Worm (Caenorhabditis elegans) whole organism, late embryonic: ENCODE results near the gene F01G4.4.
A peak's percentile ranks its signal among the peaks of the same experiment; 100 is the strongest.

ENCODE experiments used
- C08G9.2 ChIP-seq: sonication (generic microtip); optimal IDR thresholded peaks from 2 replicates; lab custom pipeline; 2016; ENCODE audit warnings: mild to moderate bottlenecking, missing genetic modification characterization, moderate library complexity, missing compliant biosample characterization
- F13H6.1 ChIP-seq: sonication (generic microtip); optimal IDR thresholded peaks from 2 replicates; lab custom pipeline; 2016; ENCODE audit warnings: missing genetic modification characterization, missing compliant biosample characterization
- K02D7.2 ChIP-seq: sonication (generic microtip); optimal IDR thresholded peaks from 2 replicates; lab custom pipeline; 2017; ENCODE audit warnings: mild to moderate bottlenecking, missing genetic modification characterization, missing compliant biosample characterization
- K09A11.1 ChIP-seq: sonication (generic microtip); optimal IDR thresholded peaks from 2 replicates; lab custom pipeline; 2017; ENCODE audit warnings: antibody characterized with exemption, mild to moderate bottlenecking, missing genetic modification characterization, missing compliant biosample characterization; ENCODE audit not compliant: insufficient read depth
- Y22D7AL.16 ChIP-seq: sonication (generic microtip); optimal IDR thresholded peaks from 2 replicates; lab custom pipeline; 2016; ENCODE audit warnings: missing genetic modification characterization, missing compliant biosample characterization
- ahr-1 ChIP-seq: sonication (generic microtip); optimal IDR thresholded peaks from 2 replicates; lab custom pipeline; 2016; ENCODE audit warnings: missing genetic modification characterization, missing compliant biosample characterization
- ceh-14 ChIP-seq: sonication (generic microtip); optimal IDR thresholded peaks from 2 replicates; lab custom pipeline; 2016; ENCODE audit warnings: missing genotype, missing genetic modification characterization, missing compliant biosample characterization
- ceh-22 ChIP-seq: sonication (generic microtip); optimal IDR thresholded peaks from 2 replicates; lab custom pipeline; 2017; ENCODE audit warnings: missing biosample characterization, missing genetic modification characterization
- ceh-24 ChIP-seq: sonication (generic microtip); optimal IDR thresholded peaks from 2 replicates; lab custom pipeline; 2016; ENCODE audit warnings: mild to moderate bottlenecking, missing genetic modification characterization, missing compliant biosample characterization
- ceh-30 ChIP-seq: fragments of 150-350 bp; optimal IDR thresholded peaks from 2 replicates; lab custom pipeline; 2014; ENCODE audit warnings: missing biosample characterization, missing genetic modification characterization
- ceh-34 ChIP-seq: sonication (generic microtip); optimal IDR thresholded peaks from 2 replicates; lab custom pipeline; 2016; ENCODE audit warnings: mild to moderate bottlenecking, missing genetic modification characterization, missing compliant biosample characterization
- che-1 ChIP-seq: sonication (generic microtip); optimal IDR thresholded peaks from 2 replicates; lab custom pipeline; 2016; ENCODE audit warnings: mild to moderate bottlenecking, missing genetic modification characterization, missing compliant biosample characterization
- dmd-4 ChIP-seq: sonication (generic microtip); optimal IDR thresholded peaks from 2 replicates; lab custom pipeline; 2016; ENCODE audit warnings: borderline replicate concordance, missing genetic modification characterization, missing compliant biosample characterization
- elt-2 ChIP-seq: sonication (generic microtip); optimal IDR thresholded peaks from 2 replicates; lab custom pipeline; 2016; ENCODE audit warnings: missing genetic modification reagents, missing genetic modification characterization, missing compliant biosample characterization
- elt-4 ChIP-seq: sonication (generic microtip); optimal IDR thresholded peaks from 2 replicates; lab custom pipeline; 2016; ENCODE audit warnings: missing genetic modification characterization, missing compliant biosample characterization
- ets-4 ChIP-seq: sonication (generic microtip); optimal IDR thresholded peaks from 2 replicates; lab custom pipeline; 2016; ENCODE audit warnings: missing genetic modification characterization, missing compliant biosample characterization
- eyg-1 ChIP-seq: sonication (generic microtip); optimal IDR thresholded peaks from 2 replicates; lab custom pipeline; 2016; ENCODE audit warnings: missing genotype, missing genetic modification characterization, missing compliant biosample characterization
- fkh-10 ChIP-seq: fragments of 150-350 bp; optimal IDR thresholded peaks from 2 replicates; lab custom pipeline; 2014; ENCODE audit warnings: missing biosample characterization, missing genetic modification reagents, missing genetic modification characterization
- fkh-6 ChIP-seq: sonication (generic microtip); optimal IDR thresholded peaks from 2 replicates; lab custom pipeline; 2016; ENCODE audit warnings: missing genetic modification characterization, missing compliant biosample characterization
- gmeb-2 ChIP-seq: sonication (generic microtip); optimal IDR thresholded peaks from 2 replicates; lab custom pipeline; 2016; ENCODE audit warnings: missing genetic modification characterization, inconsistent platforms, missing compliant biosample characterization
- hlh-30 ChIP-seq: sonication (generic microtip); optimal IDR thresholded peaks from 2 replicates; lab custom pipeline; 2017; ENCODE audit warnings: antibody characterized with exemption, missing genetic modification characterization, missing compliant biosample characterization; ENCODE audit not compliant: insufficient read depth
- lin-11 ChIP-seq: fragments of 200-800 bp; sonication (Bioruptor generic); optimal IDR thresholded peaks from 2 replicates; lab custom pipeline; 2018; ENCODE audit warnings: mild to moderate bottlenecking, missing genetic modification characterization, missing compliant biosample characterization
- madf-2 ChIP-seq: sonication (generic microtip); optimal IDR thresholded peaks from 2 replicates; lab custom pipeline; 2017; ENCODE audit warnings: missing genetic modification characterization, missing compliant biosample characterization
- nfya-1 ChIP-seq: sonication (generic microtip); optimal IDR thresholded peaks from 2 replicates; lab custom pipeline; 2017; ENCODE audit warnings: missing genetic modification characterization, mild to moderate bottlenecking, missing compliant biosample characterization, antibody characterized with exemption, moderate library complexity
- nhr-232 ChIP-seq: sonication (generic microtip); optimal IDR thresholded peaks from 2 replicates; lab custom pipeline; 2016; ENCODE audit warnings: missing genetic modification characterization, missing compliant biosample characterization
- npax-4 ChIP-seq: sonication (generic microtip); optimal IDR thresholded peaks from 2 replicates; lab custom pipeline; 2016; ENCODE audit warnings: missing genetic modification characterization, missing compliant biosample characterization
- pha-2 ChIP-seq: sonication (generic microtip); optimal IDR thresholded peaks from 2 replicates; lab custom pipeline; 2017; ENCODE audit warnings: mild to moderate bottlenecking, missing genetic modification characterization, missing compliant biosample characterization
- ref-2 ChIP-seq: sonication (generic microtip); optimal IDR thresholded peaks from 2 replicates; lab custom pipeline; 2016; ENCODE audit warnings: missing genetic modification characterization, missing compliant biosample characterization
- rnt-1 ChIP-seq: sonication (generic microtip); optimal IDR thresholded peaks from 2 replicates; lab custom pipeline; 2016; ENCODE audit warnings: missing genetic modification characterization, missing compliant biosample characterization
- sdc-2 ChIP-seq: sonication (generic microtip); optimal IDR thresholded peaks from 2 replicates; lab custom pipeline; 2016; ENCODE audit warnings: missing genotype, missing genetic modification characterization, missing compliant biosample characterization
- sox-4 ChIP-seq: sonication (generic microtip); optimal IDR thresholded peaks from 2 replicates; lab custom pipeline; 2017; ENCODE audit warnings: mild to moderate bottlenecking, missing genetic modification characterization, inconsistent platforms, missing compliant biosample characterization
- syd-9 ChIP-seq: sonication (generic microtip); optimal IDR thresholded peaks from 2 replicates; lab custom pipeline; 2016; ENCODE audit warnings: mild to moderate bottlenecking, missing genetic modification characterization, moderate library complexity, missing compliant biosample characterization
- tbx-7 ChIP-seq: sonication (generic microtip); optimal IDR thresholded peaks from 2 replicates; lab custom pipeline; 2016; ENCODE audit warnings: missing genotype, missing genetic modification characterization, missing compliant biosample characterization
- ttx-3 ChIP-seq: sonication (generic microtip); optimal IDR thresholded peaks from 2 replicates; lab custom pipeline; 2016; ENCODE audit warnings: missing genetic modification reagents, missing genetic modification characterization, missing compliant biosample characterization
- unc-42 ChIP-seq: sonication (generic microtip); optimal IDR thresholded peaks from 2 replicates; lab custom pipeline; 2016; ENCODE audit warnings: missing genotype, missing genetic modification characterization, missing compliant biosample characterization
- unc-55 ChIP-seq: sonication (generic microtip); optimal IDR thresholded peaks from 2 replicates; lab custom pipeline; 2017; ENCODE audit warnings: missing biosample characterization, missing genetic modification reagents, missing genetic modification characterization
- unc-86 ChIP-seq: sonication (generic microtip); optimal IDR thresholded peaks from 2 replicates; lab custom pipeline; 2016; ENCODE audit warnings: missing genetic modification characterization, missing compliant biosample characterization
- zip-5 ChIP-seq: sonication (generic microtip); optimal IDR thresholded peaks from 2 replicates; lab custom pipeline; 2016; ENCODE audit warnings: missing genetic modification characterization, missing compliant biosample characterization
- ztf-16 ChIP-seq: sonication (generic microtip); optimal IDR thresholded peaks from 2 replicates; lab custom pipeline; 2017; ENCODE audit warnings: missing genetic modification characterization, missing compliant biosample characterization

The F01G4.4 gene

ce11 chrIV:11130774-11131173 is 12.4 kb upstream of the F01G4.4 start:
- TF ChIP-seq ceh-14 (tag; lab: Kevin White, UChicago) (no peak), rnt-1 (no peak), tbx-7 (tag; lab: Kevin White, UChicago) (no peak), ttx-3 (no peak), ets-4 (tag; lab: Kevin White, UChicago) (no peak), K09A11.1 (tag; lab: Kevin White, UChicago) (no peak), npax-4 (no peak), fkh-10 (GFP tag; lab: Kevin White, UChicago) (no peak), C08G9.2 (tag; lab: Kevin White, UChicago) (no peak), elt-4 (tag; lab: Kevin White, UChicago) (no peak), nhr-232 (tag; lab: Kevin White, UChicago) (no peak), sox-4 (no peak), F13H6.1 (tag; lab: Kevin White, UChicago) (no peak), madf-2 (tag; lab: Kevin White, UChicago) (no peak)

- no peak for TF ChIP-seq Y22D7AL.16 (tag; lab: Kevin White, UChicago)
- no peak for TF ChIP-seq rnt-1
- no peak for TF ChIP-seq elt-2 (tag; lab: Kevin White, UChicago)
- no peak for TF ChIP-seq ref-2
- TF ChIP-seq ahr-1 (tag; lab: Kevin White, UChicago) = no peak
- TF ChIP-seq nhr-232 (tag; lab: Kevin White, UChicago) = no peak
These were observed 11.9 kb upstream of the F01G4.4 start, which contains the start of gene ard-1 for ce11 chrIV:11131268-11131667. Gene ard-1 (plus strand): TSS chrIV:11131279.

ce11 chrIV:11142314-11143227 is 574 bp upstream of the F01G4.4 start, which contains the start of gene skih-2:
Gene skih-2 (minus strand): TSS chrIV:11142364.
- TF ChIP-seq ceh-34 (tag; lab: Kevin White, UChicago) (peak; percentile 90), nhr-232 (tag; lab: Kevin White, UChicago) (no peak), pha-2 (tag; lab: Kevin White, UChicago) (no peak), nfya-1 (tag; lab: Kevin White, UChicago) (peak; percentile 27)

ce11 chrIV:11145929-11146339 is 2.8 kb downstream of the F01G4.4 start:
- TF ChIP-seq che-1 (tag; lab: Kevin White, UChicago) (no peak), sox-4 (no peak), unc-55 (GFP tag; lab: Kevin White, UChicago) (no peak), hlh-30 (tag; lab: Kevin White, UChicago) (no peak), ahr-1 (tag; lab: Kevin White, UChicago) (no peak), pha-2 (tag; lab: Kevin White, UChicago) (no peak), ceh-22 (tag; lab: Kevin White, UChicago) (no peak), gmeb-2 (tag; lab: Kevin White, UChicago) (no peak), unc-86 (no peak)
- TF ChIP-seq, all 69 proteins: peak for 0

- TF ChIP-seq dmd-4 (tag; lab: Kevin White, UChicago) (no peak), ceh-30 (tag; lab: Kevin White, UChicago) (no peak), zip-5 (tag; lab: Kevin White, UChicago) (no peak), eyg-1 (tag; lab: Kevin White, UChicago) (no peak), ztf-16 (no peak), K02D7.2 (tag; lab: Kevin White, UChicago) (no peak), fkh-10 (GFP tag; lab: Kevin White, UChicago) (no peak), rnt-1 (no peak), unc-42 (no peak), syd-9 (tag; lab: Kevin White, UChicago) (no peak), sdc-2 (tag; lab: Kevin White, UChicago) (no peak), gmeb-2 (tag; lab: Kevin White, UChicago) (no peak), lin-11 (tag; lab: Kevin White, UChicago) (no peak), fkh-6 (tag; lab: Kevin White, UChicago) (no peak), ceh-24 (tag; lab: Kevin White, UChicago) (no peak)
These were observed 3.3 kb downstream of the F01G4.4 start for ce11 chrIV:11146492-11146891.
